Worm (Caenorhabditis elegans): ENCODE results near the gene phf-14.

ce11 chrV:17896736-17897353 is 25.7 kb downstream of the phf-14 start, which contains the start of gene fbxa-156:
- TF ChIP-seq W03F9.2 (tag; optimal IDR thresholded peaks at IDR 0.05) = no peak
- TF ChIP-seq dao-5 (tag; optimal IDR thresholded peaks at IDR 0.05) = no peak

Data from whole organism, L4/young adult.